Fruit fly (Drosophila melanogaster) whole organism, prepupa: ENCODE measurements around the gene mas.

ENCODE experiments used
- CG10669 ChIP-seq: fragments of 200-800 bp; sonication (Bioruptor generic); optimal IDR thresholded peaks from 3 replicates; lab custom pipeline; 2018; ENCODE audit warnings: missing biosample characterization, mild to moderate bottlenecking, missing genetic modification characterization, moderate library complexity
- CG34406 ChIP-seq: fragments of 200-800 bp; sonication (Bioruptor generic); optimal IDR thresholded peaks from 3 replicates; lab custom pipeline; 2016; ENCODE audit warnings: missing biosample characterization, missing genetic modification characterization
- CG4318 ChIP-seq: fragments of 200-800 bp; sonication (Bioruptor generic); optimal IDR thresholded peaks from 3 replicates; lab custom pipeline; 2017; ENCODE audit warnings: missing biosample characterization, mild to moderate bottlenecking, missing genetic modification characterization
- cyc ChIP-seq: fragments of 200-800 bp; sonication (Bioruptor generic); optimal IDR thresholded peaks from 3 replicates; lab custom pipeline; 2016; ENCODE audit warnings: missing biosample characterization, missing genetic modification characterization

dm6 chr3L:4187930-4188523 is 20.8 kb upstream of the mas start, which contains the start of the genes Teh2 and tipE:
- TF ChIP-seq cyc (GFP tag; lab: Kevin White, UChicago) = no peak
- TF ChIP-seq CG10669 = no peak
- TF ChIP-seq CG34406 (GFP tag; lab: Kevin White, UChicago) = no peak
- no peak for TF ChIP-seq CG4318 (GFP tag; lab: Kevin White, UChicago)
